Worm (Caenorhabditis elegans) whole organism, L1 larva: ENCODE results near the gene D1044.6.

Experiments used
- C04F5.9 ChIP-seq: sonication (generic microtip); optimal IDR thresholded peaks from 2 replicates; lab custom pipeline; 2016; ENCODE audit warnings: missing genetic modification characterization, missing compliant biosample characterization
- C16A3.4 ChIP-seq: fragments of 150-350 bp; optimal IDR thresholded peaks from 2 replicates; lab custom pipeline; 2014; ENCODE audit warnings: missing biosample characterization, missing genetic modification characterization
- C34B4.2 ChIP-seq: sonication (generic microtip); optimal IDR thresholded peaks from 2 replicates; lab custom pipeline; 2017; ENCODE audit warnings: mild to moderate bottlenecking, missing genetic modification characterization, missing compliant biosample characterization
- F16B12.6 ChIP-seq: fragments of 150-350 bp; optimal IDR thresholded peaks from 2 replicates; lab custom pipeline; 2014; ENCODE audit warnings: missing biosample characterization, missing genetic modification characterization
- aly-2 ChIP-seq: fragments of 150-350 bp; optimal IDR thresholded peaks from 2 replicates; lab custom pipeline; 2014; ENCODE audit warnings: missing biosample characterization, missing genetic modification characterization
- ama-1 ChIP-seq: fragments of 150-350 bp; optimal IDR thresholded peaks from 2 replicates; lab custom pipeline; 2014
- blmp-1 ChIP-seq: fragments of 150-350 bp; optimal IDR thresholded peaks from 2 replicates; lab custom pipeline; 2014; ENCODE audit warnings: missing biosample characterization, missing genetic modification characterization
- ceh-63 ChIP-seq: fragments of 200-800 bp; sonication (Bioruptor generic); optimal IDR thresholded peaks from 2 replicates; lab custom pipeline; 2018; ENCODE audit warnings: mild to moderate bottlenecking, missing genetic modification characterization, missing compliant biosample characterization
- dpl-1 ChIP-seq, 3 experiments: fragments of 150-350 bp in 2 of 3; sonication (generic microtip) in 1 of 3; optimal IDR thresholded peaks; 2 replicates each; lab custom pipeline; 2014 to 2017; ENCODE audit warnings: missing biosample characterization in 3 of 3, missing genetic modification characterization in 3 of 3, missing genetic modification reagents in 3 of 3
- dsc-1 ChIP-seq: sonication (generic microtip); optimal IDR thresholded peaks from 2 replicates; lab custom pipeline; 2016; ENCODE audit warnings: mild to moderate bottlenecking, missing genetic modification characterization, missing compliant biosample characterization
- efl-1 ChIP-seq, 4 experiments: fragments of 150-350 bp; optimal IDR thresholded peaks in 3 of 4; peaks in 1 of 4; 1 replicate in 1 of 4; 2 replicates in 3 of 4; lab custom pipeline; 2014; ENCODE audit warnings: missing biosample characterization in 2 of 4, missing genetic modification characterization in 2 of 4, missing genetic modification reagents in 2 of 4
- egl-27 ChIP-seq, 2 experiments: fragments of 150-350 bp in 1 of 2; sonication (generic microtip); optimal IDR thresholded peaks; 3 replicates each; lab custom pipeline; 2017 to 2018; ENCODE audit warnings: missing biosample characterization in 2 of 2, missing genetic modification characterization in 2 of 2, missing genetic modification reagents in 2 of 2
- elt-2 ChIP-seq: sonication (generic microtip); optimal IDR thresholded peaks from 2 replicates; lab custom pipeline; 2016; ENCODE audit warnings: missing genetic modification characterization, mild to moderate bottlenecking, inconsistent platforms, missing compliant biosample characterization, missing genetic modification reagents
- elt-3 ChIP-seq, 6 experiments: fragments of 150-350 bp in 1 of 6; sonication (generic microtip); optimal IDR thresholded peaks; 2 replicates each; lab custom pipeline; 2017 to 2018; ENCODE audit warnings: missing biosample characterization in 6 of 6, missing genetic modification characterization in 6 of 6, inconsistent platforms in 1 of 6
- ets-5 ChIP-seq: fragments of 200-800 bp; sonication (Bioruptor generic); IDR thresholded peaks from 2 replicates; pipeline ENCODE4 v1.3.6; 2022; ENCODE audit warnings: missing genetic modification characterization, missing compliant biosample characterization
- fkh-10 ChIP-seq: sonication (generic microtip); optimal IDR thresholded peaks from 2 replicates; lab custom pipeline; 2017; ENCODE audit warnings: missing biosample characterization, missing genetic modification reagents, missing genetic modification characterization
- fkh-4 ChIP-seq: sonication (generic microtip); optimal IDR thresholded peaks from 2 replicates; lab custom pipeline; 2016; ENCODE audit warnings: missing compliant biosample characterization, missing genetic modification characterization, borderline replicate concordance
- fos-1 ChIP-seq: fragments of 150-350 bp; optimal IDR thresholded peaks from 2 replicates; lab custom pipeline; 2014; ENCODE audit warnings: missing biosample characterization, missing genetic modification characterization
- grh-1 ChIP-seq: fragments of 200-800 bp; sonication (Bioruptor generic); IDR thresholded peaks from 2 replicates; pipeline ENCODE4 v1.3.6; 2022; ENCODE audit warnings: missing genetic modification reagents, missing genetic modification characterization, missing compliant biosample characterization
- irx-1 ChIP-seq: sonication (generic microtip); optimal IDR thresholded peaks from 2 replicates; lab custom pipeline; 2016; ENCODE audit warnings: missing genetic modification characterization, missing compliant biosample characterization
- lin-13 ChIP-seq: fragments of 150-350 bp; optimal IDR thresholded peaks from 2 replicates; lab custom pipeline; 2014; ENCODE audit warnings: missing biosample characterization, missing genetic modification reagents, missing genetic modification characterization
- lin-14 ChIP-seq: fragments of 200-800 bp; sonication (Bioruptor generic); optimal IDR thresholded peaks from 2 replicates; lab custom pipeline; 2018; ENCODE audit warnings: mild to moderate bottlenecking, missing genetic modification characterization, moderate library complexity, missing compliant biosample characterization
- lin-35 ChIP-seq, 2 experiments: fragments of 150-350 bp; optimal IDR thresholded peaks; 2 replicates each; lab custom pipeline; 2014; ENCODE audit warnings: missing biosample characterization in 2 of 2, missing genetic modification characterization in 2 of 2, missing genetic modification reagents in 2 of 2
- lin-39 ChIP-seq: fragments of 150-350 bp; optimal IDR thresholded peaks from 2 replicates; lab custom pipeline; 2014; ENCODE audit warnings: missing biosample characterization, missing genetic modification reagents, missing genetic modification characterization
- lir-3 ChIP-seq: sonication (generic microtip); optimal IDR thresholded peaks from 2 replicates; lab custom pipeline; 2016; ENCODE audit warnings: mild to moderate bottlenecking, missing genetic modification characterization, moderate library complexity, missing compliant biosample characterization; ENCODE audit not compliant: poor library complexity
- mdl-1 ChIP-seq, 2 experiments: fragments of 150-350 bp; optimal IDR thresholded peaks; 2 replicates each; lab custom pipeline; 2014 to 2017; ENCODE audit warnings: missing biosample characterization in 2 of 2, missing genetic modification characterization in 2 of 2, inconsistent platforms in 1 of 2
- mep-1 ChIP-seq: fragments of 150-350 bp; optimal IDR thresholded peaks from 2 replicates; lab custom pipeline; 2014; ENCODE audit warnings: missing biosample characterization, missing genetic modification characterization
- nhr-12 ChIP-seq: sonication (generic microtip); optimal IDR thresholded peaks from 2 replicates; lab custom pipeline; 2017; ENCODE audit warnings: missing biosample characterization, missing genetic modification characterization
- nhr-19 ChIP-seq: fragments of 200-800 bp; sonication (Bioruptor generic); conservative IDR thresholded peaks from 2 replicates; pipeline ENCODE4 v1.3.6; 2022; ENCODE audit warnings: missing genetic modification characterization, missing compliant biosample characterization
- nhr-20 ChIP-seq: sonication (generic microtip); optimal IDR thresholded peaks from 2 replicates; lab custom pipeline; 2016; ENCODE audit warnings: mild to moderate bottlenecking, missing genetic modification characterization, missing compliant biosample characterization
- nhr-28 ChIP-seq: fragments of 150-350 bp; optimal IDR thresholded peaks from 2 replicates; lab custom pipeline; 2014; ENCODE audit warnings: missing biosample characterization, missing genetic modification characterization
- nhr-47 ChIP-seq: sonication (generic microtip); optimal IDR thresholded peaks from 2 replicates; lab custom pipeline; 2016; ENCODE audit warnings: mild to moderate bottlenecking, missing genetic modification characterization, moderate library complexity, missing compliant biosample characterization
- nhr-71 ChIP-seq: sonication (generic microtip); optimal IDR thresholded peaks from 2 replicates; lab custom pipeline; 2016; ENCODE audit warnings: mild to moderate bottlenecking, missing genetic modification characterization, moderate library complexity, missing compliant biosample characterization
- nhr-76 ChIP-seq: sonication (generic microtip); optimal IDR thresholded peaks from 2 replicates; lab custom pipeline; 2017; ENCODE audit warnings: missing biosample characterization, missing genetic modification characterization
- nhr-85 ChIP-seq: sonication (generic microtip); peaks from one replicate; lab custom pipeline; 2016; ENCODE audit warnings: missing genetic modification characterization, inconsistent platforms, missing compliant biosample characterization
- nhr-90 ChIP-seq: sonication (generic microtip); optimal IDR thresholded peaks from 2 replicates; lab custom pipeline; 2016; ENCODE audit warnings: mild to moderate bottlenecking, missing genetic modification characterization, missing compliant biosample characterization; ENCODE audit not compliant: poor library complexity
- pag-3 ChIP-seq: sonication (generic microtip); optimal IDR thresholded peaks from 2 replicates; lab custom pipeline; 2017; ENCODE audit warnings: missing genetic modification characterization, mild to moderate bottlenecking, missing compliant biosample characterization, antibody characterized with exemption, borderline replicate concordance; ENCODE audit not compliant: insufficient read depth
- pax-3 ChIP-seq: fragments of 200-800 bp; sonication (Bioruptor generic); optimal IDR thresholded peaks from 2 replicates; lab custom pipeline; 2018; ENCODE audit warnings: mild to moderate bottlenecking, missing genetic modification characterization, moderate library complexity, missing compliant biosample characterization
- rnt-1 ChIP-seq: sonication (generic microtip); optimal IDR thresholded peaks from 2 replicates; lab custom pipeline; 2016; ENCODE audit warnings: mild to moderate bottlenecking, missing genetic modification characterization, moderate library complexity, missing compliant biosample characterization
- sox-4 ChIP-seq: sonication (generic microtip); optimal IDR thresholded peaks from 2 replicates; lab custom pipeline; 2016; ENCODE audit warnings: missing genetic modification characterization, missing compliant biosample characterization
- sup-37 ChIP-seq: fragments of 200-800 bp; sonication (Bioruptor generic); optimal IDR thresholded peaks from 2 replicates; lab custom pipeline; 2018; ENCODE audit warnings: mild to moderate bottlenecking, missing genetic modification characterization, missing compliant biosample characterization
- swsn-7 ChIP-seq: sonication (generic microtip); optimal IDR thresholded peaks from 2 replicates; lab custom pipeline; 2016; ENCODE audit warnings: missing genetic modification characterization, missing compliant biosample characterization
- tbx-2 ChIP-seq: sonication (generic microtip); optimal IDR thresholded peaks from 2 replicates; lab custom pipeline; 2016; ENCODE audit warnings: missing genetic modification characterization, missing compliant biosample characterization
- tlp-1 ChIP-seq: fragments of 150-350 bp; optimal IDR thresholded peaks from 2 replicates; lab custom pipeline; 2014; ENCODE audit warnings: missing biosample characterization, missing genetic modification characterization
- unc-130 ChIP-seq: fragments of 150-350 bp; optimal IDR thresholded peaks from 2 replicates; lab custom pipeline; 2017; ENCODE audit warnings: missing biosample characterization, missing genetic modification characterization, inconsistent platforms
- vab-15 ChIP-seq: sonication (generic microtip); optimal IDR thresholded peaks from 2 replicates; lab custom pipeline; 2017; ENCODE audit warnings: missing genotype, mild to moderate bottlenecking, missing genetic modification characterization, missing compliant biosample characterization
- xbp-1 ChIP-seq: sonication (generic microtip); optimal IDR thresholded peaks from 2 replicates; lab custom pipeline; 2016; ENCODE audit warnings: missing genetic modification characterization, missing compliant biosample characterization
- zag-1 ChIP-seq: fragments of 150-350 bp; optimal IDR thresholded peaks from 2 replicates; lab custom pipeline; 2014; ENCODE audit warnings: missing biosample characterization, missing genetic modification characterization
- ztf-4 ChIP-seq: fragments of 150-350 bp; optimal IDR thresholded peaks from 2 replicates; lab custom pipeline; 2014; ENCODE audit warnings: missing biosample characterization, missing genetic modification characterization

The D1044.6 gene

ce11 chrIII:5553098-5553497 lies 10.1 kb upstream of the D1044.6 start (continued):
- no peak for TF ChIP-seq F16B12.6 (tag; lab: Kevin White, UChicago)
- peak; percentile 28; the same call in 1 of the 2 replicates for TF ChIP-seq nhr-19
- no peak for TF ChIP-seq sup-37 (GFP tag; lab: Kevin White, UChicago)
- TF ChIP-seq sox-4 (tag; lab: Kevin White, UChicago): no peak
- TF ChIP-seq irx-1 (tag; lab: Kevin White, UChicago): no peak
- peak in 1 of 2 experiments; percentile 29 for TF ChIP-seq lin-35 (GFP tag; optimal IDR thresholded peaks at IDR 0.05; lab: Kevin White, UChicago)
- TF ChIP-seq nhr-76 (tag; lab: Kevin White, UChicago): no peak
- TF ChIP-seq nhr-28: no peak
- no peak for TF ChIP-seq ceh-63 (GFP tag; lab: Kevin White, UChicago)
- TF ChIP-seq, all 84 proteins: peak for 13

ce11 chrIII:5552072-5552667 lies 9.2 kb upstream of the D1044.6 start, which contains the start of gene F09F7.6:
F09F7.6 (minus strand) TSS chrIII:5552135.
- peak; percentile 74 for TF ChIP-seq C16A3.4
- no peak for TF ChIP-seq tlp-1 (tag; lab: Kevin White, UChicago)
- peak; percentile 53; the same call in 1 of the 2 replicates for TF ChIP-seq grh-1 (GFP tag; lab: Robert Waterston, UW)
- peak; percentile 51 for TF ChIP-seq ztf-4 (tag; lab: Kevin White, UChicago)
- peak; percentile 74 for TF ChIP-seq elt-2
- TF ChIP-seq ceh-63 (GFP tag; lab: Kevin White, UChicago): no peak
- peak; percentile 4 for TF ChIP-seq lin-13 (GFP tag; lab: Kevin White, UChicago)
- TF ChIP-seq mdl-1 (tag; optimal IDR thresholded peaks at IDR 0.05; lab: Kevin White, UChicago): peak in 1 of 2 experiments; percentile 96
- TF ChIP-seq C04F5.9 (tag; lab: Kevin White, UChicago): peak; percentile 26
- peak; percentile 35 to 93 (median 72) for TF ChIP-seq elt-3 (tag; optimal IDR thresholded peaks at IDR 0.05; lab: Kevin White, UChicago)
- peak; percentile 97 for TF ChIP-seq nhr-20 (tag; lab: Kevin White, UChicago)
- no peak for TF ChIP-seq fkh-10 (GFP tag; lab: Kevin White, UChicago)
- peak; percentile 25 for TF ChIP-seq lin-39 (tag; lab: Kevin White, UChicago)
- no peak for TF ChIP-seq zag-1
- peak; percentile 47 for TF ChIP-seq ama-1 (lab: Kevin White, UChicago)
- TF ChIP-seq dsc-1 (tag; lab: Kevin White, UChicago): peak; percentile 41
- TF ChIP-seq nhr-85 (tag; lab: Kevin White, UChicago): peak; percentile 98
- no peak for TF ChIP-seq nhr-12 (tag; lab: Kevin White, UChicago)
- TF ChIP-seq xbp-1 (tag; lab: Kevin White, UChicago): peak; percentile 27
- peak; percentile 41 to 81 for TF ChIP-seq lin-35 (GFP tag; optimal IDR thresholded peaks at IDR 0.05; lab: Kevin White, UChicago)
- peak; percentile 50 for TF ChIP-seq vab-15 (tag; lab: Kevin White, UChicago)
- TF ChIP-seq ets-5: no peak
- peak; percentile 37 to 52 for TF ChIP-seq efl-1 (optimal IDR thresholded peaks at IDR 0.05; lab: Kevin White, UChicago)
- peak in 1 of 2 experiments; percentile 96 for TF ChIP-seq efl-1 (GFP tag; optimal IDR thresholded peaks at IDR 0.05 in 1 of 2; lab: Kevin White, UChicago)
- TF ChIP-seq pag-3: no peak
- TF ChIP-seq rnt-1 (tag; lab: Kevin White, UChicago): peak; percentile 76
- TF ChIP-seq aly-2 (tag; lab: Kevin White, UChicago): no peak
- peak; percentile 18 for TF ChIP-seq mep-1 (tag; lab: Kevin White, UChicago)
- peak; percentile 10 for TF ChIP-seq irx-1 (tag; lab: Kevin White, UChicago)
- peak; percentile 81 for TF ChIP-seq nhr-90 (tag; lab: Kevin White, UChicago)
- TF ChIP-seq swsn-7: peak; percentile 46
- peak; percentile 81 for TF ChIP-seq tbx-2
- TF ChIP-seq fos-1 (tag; lab: Kevin White, UChicago): no peak
- TF ChIP-seq unc-130 (tag; lab: Kevin White, UChicago): peak; percentile 89
- peak; percentile 95 for TF ChIP-seq nhr-71 (tag; lab: Kevin White, UChicago)
- no peak for TF ChIP-seq egl-27 (tag; optimal IDR thresholded peaks at IDR 0.05; lab: Kevin White, UChicago)
- TF ChIP-seq C34B4.2 (tag; lab: Kevin White, UChicago): no peak
- TF ChIP-seq blmp-1 (tag; lab: Kevin White, UChicago): peak; percentile 44
- peak in 2 of 3 experiments; percentile 21 to 42 for TF ChIP-seq dpl-1 (GFP tag; optimal IDR thresholded peaks at IDR 0.05; lab: Kevin White, UChicago)
- no peak for TF ChIP-seq fkh-4 (tag; lab: Kevin White, UChicago)
- peak; percentile 72 for TF ChIP-seq lir-3 (tag; lab: Kevin White, UChicago)
- no peak for TF ChIP-seq pax-3 (tag; lab: Kevin White, UChicago)
- peak; percentile 62 for TF ChIP-seq nhr-47 (tag; lab: Kevin White, UChicago)
- TF ChIP-seq lin-14: peak; percentile 89
- TF ChIP-seq nhr-76 (tag; lab: Kevin White, UChicago): no peak
